Fruit fly (Drosophila melanogaster) whole organism, embryonic: ENCODE measurements around the gene mon2.

Experiments used
- CG10565 ChIP-seq: fragments of 200-800 bp; sonication (Bioruptor generic); optimal IDR thresholded peaks from 3 replicates; lab custom pipeline; 2016; ENCODE audit warnings: missing biosample characterization, mild to moderate bottlenecking, missing genetic modification characterization
- CG11247 ChIP-seq: fragments of 200-800 bp; sonication (Bioruptor generic); IDR thresholded peaks from 2 replicates; pipeline ENCODE4 v1.3.6; 2022; ENCODE audit warnings: missing biosample characterization, missing genetic modification characterization
- CG13287 ChIP-seq: fragments of 200-800 bp; sonication (Bioruptor generic); IDR thresholded peaks from 2 replicates; pipeline ENCODE4 v1.3.6; 2022; ENCODE audit warnings: missing biosample characterization, missing genetic modification characterization; ENCODE audit not compliant: partially characterized antibody
- CG17186 ChIP-seq: fragments of 200-800 bp; sonication (Bioruptor generic); optimal IDR thresholded peaks from 3 replicates; lab custom pipeline; 2017; ENCODE audit warnings: missing biosample characterization, missing genetic modification reagents, missing genetic modification characterization
- CG17385 ChIP-seq: fragments of 200-800 bp; sonication (Bioruptor generic); optimal IDR thresholded peaks from 3 replicates; lab custom pipeline; 2018; ENCODE audit warnings: missing biosample characterization, mild to moderate bottlenecking, missing genetic modification characterization
- CG30403 ChIP-seq: fragments of 200-800 bp; sonication (Bioruptor generic); optimal IDR thresholded peaks from 3 replicates; lab custom pipeline; 2016; ENCODE audit warnings: missing biosample characterization, missing genetic modification characterization
- CG31224 ChIP-seq: fragments of 200-800 bp; sonication (Bioruptor generic); IDR thresholded peaks from 2 replicates; pipeline ENCODE4 v1.3.6; 2022; ENCODE audit warnings: missing biosample characterization, missing genetic modification characterization
- CG3281 ChIP-seq: fragments of 200-800 bp; sonication (Bioruptor generic); optimal IDR thresholded peaks from 3 replicates; lab custom pipeline; 2017; ENCODE audit warnings: missing biosample characterization, mild to moderate bottlenecking, missing genetic modification characterization
- CG34376 ChIP-seq: fragments of 200-800 bp; sonication (Bioruptor generic); optimal IDR thresholded peaks from 2 replicates; lab custom pipeline; 2018; ENCODE audit warnings: missing biosample characterization, mild to moderate bottlenecking, missing genetic modification characterization
- CG3847 ChIP-seq: fragments of 200-800 bp; sonication (Bioruptor generic); IDR thresholded peaks from 2 replicates; pipeline ENCODE4 v1.3.6; 2022; ENCODE audit warnings: missing biosample characterization, missing genetic modification characterization
- CG4820 ChIP-seq: fragments of 200-800 bp; sonication (Bioruptor generic); optimal IDR thresholded peaks from 3 replicates; lab custom pipeline; 2016; ENCODE audit warnings: missing biosample characterization, missing genetic modification characterization
- CG6683 ChIP-seq: fragments of 200-800 bp; sonication (Bioruptor generic); optimal IDR thresholded peaks from 2 replicates; lab custom pipeline; 2017; ENCODE audit warnings: missing biosample characterization, mild to moderate bottlenecking, missing genetic modification characterization, missing genetic modification reagents
- CG8359 ChIP-seq: fragments of 200-800 bp; sonication (Bioruptor generic); optimal IDR thresholded peaks from 2 replicates; lab custom pipeline; 2017; ENCODE audit warnings: missing biosample characterization, mild to moderate bottlenecking, missing genetic modification characterization, borderline replicate concordance
- CG9727 ChIP-seq: fragments of 200-800 bp; sonication (Bioruptor generic); optimal IDR thresholded peaks from 3 replicates; lab custom pipeline; 2017; ENCODE audit warnings: missing biosample characterization, mild to moderate bottlenecking, missing genetic modification characterization
- Doc3 ChIP-seq: fragments of 200-800 bp; sonication (Bioruptor generic); IDR thresholded peaks from 3 replicates; pipeline ENCODE4 v1.3.6; 2022; ENCODE audit warnings: missing biosample characterization, missing genetic modification characterization; ENCODE audit not compliant: partially characterized antibody
- Dref ChIP-seq: fragments of 200-800 bp; sonication (Bioruptor generic); IDR thresholded peaks from 2 replicates; pipeline ENCODE4 v1.3.6; 2022; ENCODE audit warnings: missing biosample characterization, missing genetic modification characterization
- Drgx ChIP-seq: fragments of 200-800 bp; sonication (Bioruptor generic); IDR thresholded peaks from 2 replicates; pipeline ENCODE4 v1.3.6; 2022; ENCODE audit warnings: missing biosample characterization, missing genetic modification characterization
- Fer2 ChIP-seq: fragments of 200-800 bp; sonication (Bioruptor generic); optimal IDR thresholded peaks from 2 replicates; lab custom pipeline; 2018; ENCODE audit warnings: missing biosample characterization, mild to moderate bottlenecking, missing genetic modification characterization, moderate library complexity
- H15 ChIP-seq: fragments of 200-800 bp; sonication (Bioruptor generic); IDR thresholded peaks from 3 replicates; pipeline ENCODE4 v1.3.6; 2022; ENCODE audit warnings: missing biosample characterization, missing genetic modification characterization
- HLH4C ChIP-seq: fragments of 200-800 bp; sonication (Bioruptor generic); IDR thresholded peaks from 3 replicates; pipeline ENCODE4 v1.3.6; 2022; ENCODE audit warnings: missing biosample characterization, missing genetic modification characterization; ENCODE audit not compliant: partially characterized antibody
- HmgZ ChIP-seq: fragments of 200-800 bp; sonication (Bioruptor generic); optimal IDR thresholded peaks from 2 replicates; lab custom pipeline; 2018; ENCODE audit warnings: missing biosample characterization, mild to moderate bottlenecking, missing genetic modification characterization
- Hr3 ChIP-seq: fragments of 200-800 bp; sonication (Bioruptor generic); optimal IDR thresholded peaks from 3 replicates; lab custom pipeline; 2016; ENCODE audit warnings: missing biosample characterization, missing genetic modification characterization
- Jarid2 ChIP-seq: fragments of 200-800 bp; sonication (Bioruptor generic); optimal IDR thresholded peaks from 3 replicates; lab custom pipeline; 2017; ENCODE audit warnings: mild to moderate bottlenecking, missing biosample characterization, missing genetic modification reagents, missing genetic modification characterization
- MBD-R2 ChIP-seq: fragments of 200-800 bp; sonication (Bioruptor generic); IDR thresholded peaks from 2 replicates; pipeline ENCODE4 v1.3.6; 2022; ENCODE audit warnings: missing biosample characterization, missing genetic modification characterization
- Med ChIP-seq: fragments of 200-800 bp; sonication (Bioruptor generic); peaks from one replicate; lab custom pipeline; 2016; ENCODE audit warnings: missing biosample characterization, missing genetic modification characterization, mild to moderate bottlenecking, inconsistent platforms, moderate library complexity
- Stat92E ChIP-seq, 3 experiments: fragments of >200 bp in 2 of 3; fragments of 200-800 bp in 1 of 3; sonication (Bioruptor generic) in 1 of 3; optimal IDR thresholded peaks; 2 replicates each; lab custom pipeline; 2017 to 2019; ENCODE audit warnings: missing biosample characterization in 3 of 3, missing genetic modification characterization in 3 of 3, mild to moderate bottlenecking in 1 of 3, moderate library complexity in 1 of 3
- ato ChIP-seq: fragments of 200-800 bp; sonication (Bioruptor generic); IDR thresholded peaks from 2 replicates; pipeline ENCODE4 v1.3.6; 2022; ENCODE audit warnings: missing biosample characterization, missing genetic modification characterization; ENCODE audit not compliant: partially characterized antibody
- dm ChIP-seq: fragments of 200-800 bp; sonication (Bioruptor generic); optimal IDR thresholded peaks from 3 replicates; lab custom pipeline; 2016; ENCODE audit warnings: missing biosample characterization, missing genetic modification characterization
- exex ChIP-seq: fragments of 200-800 bp; sonication (Bioruptor generic); optimal IDR thresholded peaks from 4 replicates; lab custom pipeline; 2018; ENCODE audit warnings: missing biosample characterization, mild to moderate bottlenecking, missing genetic modification characterization, moderate library complexity
- ftz-f1 ChIP-seq: fragments of 200-800 bp; sonication (Bioruptor generic); optimal IDR thresholded peaks from 2 replicates; lab custom pipeline; 2016; ENCODE audit warnings: missing biosample characterization, missing genetic modification characterization
- grn ChIP-seq: fragments of 200-800 bp; sonication (Bioruptor generic); optimal IDR thresholded peaks from 3 replicates; lab custom pipeline; 2017; ENCODE audit warnings: missing biosample characterization, missing genetic modification characterization
- gsb ChIP-seq: fragments of 200-800 bp; sonication (Bioruptor generic); IDR thresholded peaks from 2 replicates; pipeline ENCODE4 v1.3.6; 2022; ENCODE audit warnings: missing biosample characterization, missing genetic modification characterization
- hth ChIP-seq: fragments of >200 bp; optimal IDR thresholded peaks from 2 replicates; lab custom pipeline; 2017; ENCODE audit warnings: inconsistent platforms
- kah ChIP-seq: fragments of 200-800 bp; sonication (Bioruptor generic); optimal IDR thresholded peaks from 2 replicates; lab custom pipeline; 2018; ENCODE audit warnings: missing biosample characterization, mild to moderate bottlenecking, missing genetic modification characterization
- lilli ChIP-seq: fragments of 200-800 bp; sonication (Bioruptor generic); optimal IDR thresholded peaks from 3 replicates; lab custom pipeline; 2016; ENCODE audit warnings: missing biosample characterization, missing genetic modification characterization
- lmd ChIP-seq: fragments of 200-800 bp; sonication (Bioruptor generic); IDR thresholded peaks from 2 replicates; pipeline ENCODE4 v1.3.6; 2022; ENCODE audit warnings: missing biosample characterization, missing genetic modification characterization
- nerfin-2 ChIP-seq: fragments of 200-800 bp; sonication (Bioruptor generic); IDR thresholded peaks from 2 replicates; pipeline ENCODE4 v1.3.6; 2022; ENCODE audit warnings: missing biosample characterization, missing genetic modification characterization; ENCODE audit not compliant: partially characterized antibody
- nom ChIP-seq: fragments of 200-800 bp; sonication (Bioruptor generic); optimal IDR thresholded peaks from 2 replicates; lab custom pipeline; 2017; ENCODE audit warnings: missing biosample characterization, missing genetic modification characterization, mild to moderate bottlenecking, moderate library complexity, missing genetic modification reagents
- pnt ChIP-seq: fragments of 200-800 bp; sonication (Bioruptor generic); optimal IDR thresholded peaks from 3 replicates; lab custom pipeline; 2016; ENCODE audit warnings: missing biosample characterization, missing genetic modification characterization
- run ChIP-seq: fragments of 200-800 bp; sonication (Bioruptor generic); optimal IDR thresholded peaks from 3 replicates; lab custom pipeline; 2018; ENCODE audit warnings: missing biosample characterization, mild to moderate bottlenecking, missing genetic modification characterization
- sens ChIP-seq: fragments of 200-800 bp; sonication (Bioruptor generic); peaks from one replicate; lab custom pipeline; 2016; ENCODE audit warnings: missing biosample characterization, missing genetic modification characterization
- sim ChIP-seq: fragments of 200-800 bp; sonication (Bioruptor generic); IDR thresholded peaks from 2 replicates; pipeline ENCODE4 v1.3.6; 2022; ENCODE audit warnings: missing biosample characterization, missing genetic modification characterization
- sr ChIP-seq: fragments of 200-800 bp; sonication (Bioruptor generic); IDR thresholded peaks from 3 replicates; pipeline ENCODE4 v1.3.6; 2022; ENCODE audit warnings: missing biosample characterization, missing genetic modification characterization
- sug ChIP-seq: fragments of 200-800 bp; optimal IDR thresholded peaks from 2 replicates; lab custom pipeline; 2019; ENCODE audit warnings: missing biosample characterization, mild to moderate bottlenecking, missing genetic modification characterization, moderate library complexity
- vnd ChIP-seq: fragments of 200-800 bp; sonication (Bioruptor generic); IDR thresholded peaks from 3 replicates; pipeline ENCODE4 v1.3.6; 2022; ENCODE audit warnings: missing biosample characterization, missing genetic modification characterization; ENCODE audit not compliant: partially characterized antibody

Gene mon2

dm6 chr2L:8129996-8130641 is 6.3 kb upstream of the mon2 start:
- no peak for TF ChIP-seq nom (GFP tag; lab: Kevin White, UChicago)
- TF ChIP-seq Med (GFP tag; lab: Kevin White, UChicago) = peak; percentile 29
- peak; percentile 3 for TF ChIP-seq ftz-f1 (GFP tag; lab: Kevin White, UChicago)
- no peak for TF ChIP-seq CG3847 (GFP tag; lab: Robert Waterston, UW)
- TF ChIP-seq grn (GFP tag; lab: Kevin White, UChicago) = peak; percentile 76
- peak; percentile 81 for TF ChIP-seq CG34376 (GFP tag; lab: Kevin White, UChicago)
- TF ChIP-seq Drgx = no peak
- peak; percentile 25 for TF ChIP-seq sens (GFP tag; lab: Kevin White, UChicago)
- no peak for TF ChIP-seq CG10565 (GFP tag; lab: Kevin White, UChicago)
- TF ChIP-seq CG30403 = no peak
- TF ChIP-seq hth (lab: Kevin White, UChicago) = no peak
- TF ChIP-seq run (tag; lab: Kevin White, UChicago) = no peak
- 0 out of 3 replicates have a peak, but pooled peaks have one; percentile 41 for TF ChIP-seq vnd (GFP tag; lab: Robert Waterston, UW)
- TF ChIP-seq sug (tag; lab: Kevin White, UChicago) = peak; percentile 74
- no peak for TF ChIP-seq pnt (GFP tag; lab: Kevin White, UChicago)
- TF ChIP-seq lmd (GFP tag; lab: Robert Waterston, UW) = no peak
- TF ChIP-seq CG17385 (GFP tag; lab: Kevin White, UChicago) = no peak
- TF ChIP-seq exex (tag; lab: Kevin White, UChicago) = peak; percentile 83
- peak in 1 of 3 experiments; percentile 24 for TF ChIP-seq Stat92E (GFP tag; optimal IDR thresholded peaks at IDR 0.05; lab: Kevin White, UChicago)
- TF ChIP-seq, all 482 proteins: peak for 9

DNA sequence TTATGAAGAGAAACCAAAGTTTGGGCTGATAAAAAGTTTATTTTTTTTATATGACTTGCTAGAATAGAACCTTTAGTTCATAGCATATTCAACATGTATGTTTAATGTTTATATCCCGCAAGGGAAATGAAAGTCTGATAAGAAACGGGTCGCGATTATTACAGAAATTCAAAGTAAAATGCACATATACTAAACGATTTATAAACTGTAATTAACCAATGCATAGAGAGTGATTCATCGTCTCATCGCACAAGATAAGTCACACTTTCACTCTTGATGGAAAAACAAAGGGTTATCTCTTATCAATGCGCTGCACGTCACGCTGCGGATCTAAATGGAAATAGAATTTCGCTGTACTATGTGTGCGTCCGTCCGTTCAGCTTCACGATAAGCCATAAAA is 5.1 kb upstream of the mon2 start:
- TF ChIP-seq CG8359 (GFP tag; lab: Kevin White, UChicago) (no peak), sens (GFP tag; lab: Kevin White, UChicago) (peak; percentile 4)

DNA sequence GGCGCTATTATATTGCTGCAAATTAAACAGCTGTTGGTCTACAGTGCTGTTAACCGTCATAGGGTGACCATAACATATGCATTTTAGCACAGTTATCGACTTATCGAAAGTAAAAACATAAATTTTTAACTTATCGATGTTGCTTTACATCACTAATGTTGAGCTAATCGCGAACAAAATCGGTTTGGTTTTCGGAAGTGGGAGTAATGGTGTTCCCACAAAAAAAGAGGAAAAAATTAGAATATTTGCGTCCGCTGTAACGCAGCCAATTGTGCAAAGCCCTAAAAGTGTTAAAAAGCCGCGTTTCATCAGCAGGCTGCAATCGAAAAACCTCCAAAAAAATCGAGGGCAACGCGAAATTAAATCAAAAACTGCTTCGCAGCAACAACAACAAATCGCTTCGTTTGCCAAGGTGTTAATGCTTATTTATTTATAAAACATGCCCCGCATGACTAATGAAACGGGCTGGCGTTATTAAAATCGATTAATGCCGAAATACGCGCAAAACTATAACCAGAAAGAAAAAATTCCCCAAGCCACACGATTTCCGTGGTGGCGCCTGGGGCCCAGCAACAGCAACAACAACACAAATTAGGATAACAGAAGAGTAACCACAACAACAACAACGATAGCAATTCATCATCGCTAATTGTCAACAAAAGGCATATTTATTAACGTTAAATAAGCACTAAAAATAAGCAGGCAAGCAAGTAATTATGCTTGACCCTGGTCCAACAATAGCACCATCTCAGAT is 3.2 kb upstream of the mon2 start, which contains the start of the genes CG12375 and CG8668:
CG12375 (minus strand) TSS at position 42 of the 754 bp plus-strand sequence.
CG8668 (plus strand) TSS at position 153 of the 754 bp plus-strand sequence.
- TF ChIP-seq CG13287 (GFP tag; lab: Robert Waterston, UW) = peak; percentile 87
- TF ChIP-seq gsb (GFP tag; lab: Robert Waterston, UW) = no peak
- TF ChIP-seq Jarid2 (GFP tag; lab: Kevin White, UChicago) = peak; percentile 48
- no peak for TF ChIP-seq Hr3
- no peak for TF ChIP-seq dm (GFP tag; lab: Kevin White, UChicago)
- peak; percentile 79 for TF ChIP-seq ato (GFP tag; lab: Robert Waterston, UW)
- TF ChIP-seq kah (GFP tag; lab: Kevin White, UChicago) = no peak
- TF ChIP-seq CG31224 = no peak
- no peak for TF ChIP-seq H15 (GFP tag; lab: Robert Waterston, UW)
- TF ChIP-seq sr = 0 out of 3 replicates have a peak, but pooled peaks have one; percentile 23
- TF ChIP-seq Dref (GFP tag; lab: Robert Waterston, UW) = peak; percentile 87
- TF ChIP-seq Fer2 (tag; lab: Kevin White, UChicago) = no peak
- peak; percentile 64 for TF ChIP-seq nerfin-2 (GFP tag; lab: Robert Waterston, UW)
- TF ChIP-seq Doc3 (GFP tag; lab: Robert Waterston, UW) = peak; percentile 75
- TF ChIP-seq MBD-R2 (GFP tag; lab: Robert Waterston, UW) = peak; percentile 71
- peak; percentile 13 for TF ChIP-seq CG3281
- TF ChIP-seq HmgZ = peak; percentile 8
- TF ChIP-seq CG11247 = no peak
- no peak for TF ChIP-seq CG6683 (GFP tag; lab: Kevin White, UChicago)
- peak; percentile 90 for TF ChIP-seq sens (GFP tag; lab: Kevin White, UChicago)
- TF ChIP-seq HLH4C = peak; percentile 79
- no peak for TF ChIP-seq sim
- peak; percentile 42 for TF ChIP-seq lilli (GFP tag; lab: Kevin White, UChicago)
- TF ChIP-seq CG17186 = peak; percentile 18
- TF ChIP-seq CG9727 (GFP tag; lab: Kevin White, UChicago) = peak; percentile 2
- no peak for TF ChIP-seq CG4820
